Worm (Caenorhabditis elegans) whole organism, L4/young adult: ENCODE results near the gene cogc-8.

ENCODE experiments used
- W03F9.2 ChIP-seq: fragments of 150-350 bp; optimal IDR thresholded peaks from 2 replicates; lab custom pipeline; 2014; ENCODE audit warnings: missing biosample characterization, missing genetic modification characterization
- dao-5 ChIP-seq: sonication (generic microtip); optimal IDR thresholded peaks from 2 replicates; lab custom pipeline; 2016; ENCODE audit warnings: missing genotype, missing genetic modification characterization, moderate library complexity, missing compliant biosample characterization
- him-1 ChIP-seq: sonication (generic microtip); optimal IDR thresholded peaks from 2 replicates; lab custom pipeline; 2016; ENCODE audit warnings: missing genotype, missing genetic modification reagents, missing genetic modification characterization, missing compliant biosample characterization

ce11 chrIV:278284-278683 lies 38.0 kb downstream of the cogc-8 start:
- TF ChIP-seq dao-5 (no peak), him-1 (tag; lab: Kevin White, UChicago) (no peak), W03F9.2 (tag; lab: Kevin White, UChicago) (no peak)
